Worm (Caenorhabditis elegans) whole organism, late embryonic: ENCODE measurements around the gene K07H8.2.

ENCODE experiments used
- F13H6.1 ChIP-seq: sonication (generic microtip); optimal IDR thresholded peaks from 2 replicates; lab custom pipeline; 2016; ENCODE audit warnings: missing genetic modification characterization, missing compliant biosample characterization
- K02D7.2 ChIP-seq: sonication (generic microtip); optimal IDR thresholded peaks from 2 replicates; lab custom pipeline; 2017; ENCODE audit warnings: mild to moderate bottlenecking, missing genetic modification characterization, missing compliant biosample characterization
- K09A11.1 ChIP-seq: sonication (generic microtip); optimal IDR thresholded peaks from 2 replicates; lab custom pipeline; 2017; ENCODE audit warnings: antibody characterized with exemption, mild to moderate bottlenecking, missing genetic modification characterization, missing compliant biosample characterization; ENCODE audit not compliant: insufficient read depth
- ahr-1 ChIP-seq: sonication (generic microtip); optimal IDR thresholded peaks from 2 replicates; lab custom pipeline; 2016; ENCODE audit warnings: missing genetic modification characterization, missing compliant biosample characterization
- ceh-18 ChIP-seq: sonication (generic microtip); optimal IDR thresholded peaks from 2 replicates; lab custom pipeline; 2016; ENCODE audit warnings: missing genetic modification characterization, missing compliant biosample characterization
- ceh-2 ChIP-seq: sonication (generic microtip); optimal IDR thresholded peaks from 2 replicates; lab custom pipeline; 2016; ENCODE audit warnings: missing genotype, missing genetic modification characterization, missing compliant biosample characterization
- ceh-22 ChIP-seq: sonication (generic microtip); optimal IDR thresholded peaks from 2 replicates; lab custom pipeline; 2017; ENCODE audit warnings: missing biosample characterization, missing genetic modification characterization
- ceh-30 ChIP-seq: fragments of 150-350 bp; optimal IDR thresholded peaks from 2 replicates; lab custom pipeline; 2014; ENCODE audit warnings: missing biosample characterization, missing genetic modification characterization
- ceh-31 ChIP-seq: sonication (generic microtip); optimal IDR thresholded peaks from 2 replicates; lab custom pipeline; 2016; ENCODE audit warnings: missing genetic modification characterization, missing compliant biosample characterization
- ceh-45 ChIP-seq: fragments of 200-800 bp; sonication (Bioruptor generic); IDR thresholded peaks from 2 replicates; pipeline ENCODE4 v1.3.6; 2022; ENCODE audit warnings: missing genetic modification reagents, missing genetic modification characterization, missing compliant biosample characterization
- ceh-48 ChIP-seq: sonication (generic microtip); optimal IDR thresholded peaks from 2 replicates; lab custom pipeline; 2016; ENCODE audit warnings: missing genetic modification characterization, inconsistent platforms, missing compliant biosample characterization
- che-1 ChIP-seq: sonication (generic microtip); optimal IDR thresholded peaks from 2 replicates; lab custom pipeline; 2016; ENCODE audit warnings: mild to moderate bottlenecking, missing genetic modification characterization, missing compliant biosample characterization
- dmd-4 ChIP-seq: sonication (generic microtip); optimal IDR thresholded peaks from 2 replicates; lab custom pipeline; 2016; ENCODE audit warnings: borderline replicate concordance, missing genetic modification characterization, missing compliant biosample characterization
- dve-1 ChIP-seq: sonication (generic microtip); optimal IDR thresholded peaks from 2 replicates; lab custom pipeline; 2017; ENCODE audit warnings: antibody characterized with exemption, mild to moderate bottlenecking, missing genetic modification characterization, missing compliant biosample characterization
- elt-2 ChIP-seq: sonication (generic microtip); optimal IDR thresholded peaks from 2 replicates; lab custom pipeline; 2016; ENCODE audit warnings: missing genetic modification reagents, missing genetic modification characterization, missing compliant biosample characterization
- ets-4 ChIP-seq: sonication (generic microtip); optimal IDR thresholded peaks from 2 replicates; lab custom pipeline; 2016; ENCODE audit warnings: missing genetic modification characterization, missing compliant biosample characterization
- eyg-1 ChIP-seq: sonication (generic microtip); optimal IDR thresholded peaks from 2 replicates; lab custom pipeline; 2016; ENCODE audit warnings: missing genotype, missing genetic modification characterization, missing compliant biosample characterization
- fkh-6 ChIP-seq: sonication (generic microtip); optimal IDR thresholded peaks from 2 replicates; lab custom pipeline; 2016; ENCODE audit warnings: missing genetic modification characterization, missing compliant biosample characterization
- gmeb-2 ChIP-seq: sonication (generic microtip); optimal IDR thresholded peaks from 2 replicates; lab custom pipeline; 2016; ENCODE audit warnings: missing genetic modification characterization, inconsistent platforms, missing compliant biosample characterization
- hlh-8 ChIP-seq: sonication (generic microtip); optimal IDR thresholded peaks from 2 replicates; lab custom pipeline; 2016; ENCODE audit warnings: missing genotype, missing genetic modification characterization, missing compliant biosample characterization
- lim-6 ChIP-seq: sonication (generic microtip); optimal IDR thresholded peaks from 2 replicates; lab custom pipeline; 2016; ENCODE audit warnings: missing genetic modification characterization, missing compliant biosample characterization
- lin-11 ChIP-seq: fragments of 200-800 bp; sonication (Bioruptor generic); optimal IDR thresholded peaks from 2 replicates; lab custom pipeline; 2018; ENCODE audit warnings: mild to moderate bottlenecking, missing genetic modification characterization, missing compliant biosample characterization
- mec-3 ChIP-seq: sonication (generic microtip); optimal IDR thresholded peaks from 2 replicates; lab custom pipeline; 2016; ENCODE audit warnings: borderline replicate concordance, missing genetic modification characterization, missing compliant biosample characterization
- nfya-1 ChIP-seq: sonication (generic microtip); optimal IDR thresholded peaks from 2 replicates; lab custom pipeline; 2017; ENCODE audit warnings: missing genetic modification characterization, mild to moderate bottlenecking, missing compliant biosample characterization, antibody characterized with exemption, moderate library complexity
- nhr-11 ChIP-seq: fragments of 150-350 bp; optimal IDR thresholded peaks from 2 replicates; lab custom pipeline; 2014; ENCODE audit warnings: missing biosample characterization, missing genetic modification characterization
- pha-4 ChIP-seq: fragments of 150-350 bp; optimal IDR thresholded peaks from 2 replicates; lab custom pipeline; 2018; ENCODE audit warnings: missing biosample characterization, missing genetic modification reagents, missing genetic modification characterization
- pqm-1 ChIP-seq: sonication (generic microtip); optimal IDR thresholded peaks from 2 replicates; lab custom pipeline; 2016; ENCODE audit warnings: missing genetic modification characterization, missing compliant biosample characterization
- tbx-2 ChIP-seq: sonication (generic microtip); optimal IDR thresholded peaks from 2 replicates; lab custom pipeline; 2016; ENCODE audit warnings: missing genetic modification characterization, missing compliant biosample characterization
- tbx-7 ChIP-seq: sonication (generic microtip); optimal IDR thresholded peaks from 2 replicates; lab custom pipeline; 2016; ENCODE audit warnings: missing genotype, missing genetic modification characterization, missing compliant biosample characterization
- unc-42 ChIP-seq: sonication (generic microtip); optimal IDR thresholded peaks from 2 replicates; lab custom pipeline; 2016; ENCODE audit warnings: missing genotype, missing genetic modification characterization, missing compliant biosample characterization
- unc-86 ChIP-seq: sonication (generic microtip); optimal IDR thresholded peaks from 2 replicates; lab custom pipeline; 2016; ENCODE audit warnings: missing genetic modification characterization, missing compliant biosample characterization
- zip-5 ChIP-seq: sonication (generic microtip); optimal IDR thresholded peaks from 2 replicates; lab custom pipeline; 2016; ENCODE audit warnings: missing genetic modification characterization, missing compliant biosample characterization
- ztf-16 ChIP-seq: sonication (generic microtip); optimal IDR thresholded peaks from 2 replicates; lab custom pipeline; 2017; ENCODE audit warnings: missing genetic modification characterization, missing compliant biosample characterization

Gene K07H8.2

DNA sequence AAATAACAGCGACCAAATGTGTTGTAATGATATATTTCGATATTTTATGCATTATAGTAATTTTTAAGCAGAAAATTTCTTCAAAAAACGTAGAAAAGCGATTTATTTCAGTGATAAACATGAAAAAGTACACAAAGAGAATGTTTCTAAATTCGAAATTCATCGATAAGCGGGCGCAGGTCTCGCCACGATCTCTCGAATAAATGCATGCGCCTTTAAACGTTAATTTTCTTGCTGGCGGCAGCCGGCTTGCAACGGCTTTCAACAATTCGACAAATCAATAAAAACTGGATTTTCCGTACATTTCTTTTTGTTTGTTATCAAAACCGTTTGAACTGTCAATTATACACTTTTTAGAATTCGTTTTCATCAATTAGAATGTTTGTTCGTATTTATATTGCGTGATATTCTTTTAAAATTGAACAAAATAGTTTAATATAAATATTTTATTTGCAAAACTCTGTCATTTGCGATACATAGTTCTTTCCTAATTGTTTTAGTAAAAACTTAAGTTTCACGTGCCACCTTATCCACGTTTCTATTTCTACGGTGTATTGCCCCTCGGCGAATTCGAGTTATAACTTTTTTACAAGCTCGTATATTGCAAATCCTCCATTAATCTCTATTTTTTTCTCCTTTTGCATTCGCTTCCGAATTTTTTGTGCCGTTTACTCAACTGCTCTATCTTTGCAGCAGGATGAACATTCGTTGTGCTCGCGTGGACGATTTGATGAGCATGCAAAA lies 1.6 kb upstream of the K07H8.2 start, which contains the start of gene daf-31:
Gene daf-31, plus strand, starts transcription at position 694 of the 744 bp plus-strand sequence.
- TF ChIP-seq elt-2 (tag; lab: Kevin White, UChicago) (peak; percentile 41), ceh-31 (tag; lab: Kevin White, UChicago) (peak; percentile 50), ceh-30 (tag; lab: Kevin White, UChicago) (no peak), unc-42 (tag; lab: Kevin White, UChicago) (peak; percentile 63), F13H6.1 (tag; lab: Kevin White, UChicago) (no peak), K02D7.2 (tag; lab: Kevin White, UChicago) (no peak), nfya-1 (tag; lab: Kevin White, UChicago) (peak; percentile 19), ceh-48 (tag; lab: Kevin White, UChicago) (peak; percentile 61), hlh-8 (tag; lab: Kevin White, UChicago) (no peak), dve-1 (tag; lab: Kevin White, UChicago) (peak; percentile 16), ets-4 (no peak), gmeb-2 (tag; lab: Kevin White, UChicago) (no peak)

ce11 chrIV:8294650-8295049 lies 3.3 kb downstream of the K07H8.2 start, which contains the start of gene tbce-1:
TSS of gene tbce-1 (plus strand) at chrIV:8294690.
- TF ChIP-seq nhr-11 (tag; lab: Kevin White, UChicago), result no peak
- no peak for TF ChIP-seq ceh-45 (GFP tag; lab: Robert Waterston, UW)

DNA sequence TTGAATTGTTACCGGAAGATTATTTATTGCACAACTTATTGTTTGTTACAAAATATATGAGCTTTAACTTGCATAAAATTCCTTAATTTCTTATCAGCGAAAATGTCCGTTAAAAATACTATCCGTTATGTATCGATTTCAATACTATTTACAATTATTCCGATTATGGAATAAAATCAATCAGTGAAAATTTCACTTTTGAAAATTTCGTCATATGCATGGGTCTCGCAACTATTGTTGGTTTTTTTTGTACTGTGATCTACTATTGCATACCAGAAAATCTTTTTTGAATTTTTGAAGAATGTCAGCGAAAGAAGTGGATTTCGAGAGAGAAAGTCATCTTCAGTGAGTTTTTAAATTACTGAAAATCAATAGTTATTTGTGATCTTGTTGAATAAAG lies 5.9 kb downstream of the K07H8.2 start, which contains the start of gene nprl-3:
Gene nprl-3, plus strand, starts transcription at position 301 of the 400 bp plus-strand sequence.
- TF ChIP-seq ets-4 (no peak), zip-5 (no peak), ceh-18 (tag; lab: Kevin White, UChicago) (no peak), ztf-16 (no peak), pqm-1 (tag; lab: Kevin White, UChicago) (no peak), lim-6 (no peak), lin-11 (tag; lab: Kevin White, UChicago) (no peak)

- no peak for TF ChIP-seq dve-1 (tag; lab: Kevin White, UChicago)
- no peak for TF ChIP-seq che-1
- no peak for TF ChIP-seq ahr-1 (tag; lab: Kevin White, UChicago)
- TF ChIP-seq tbx-7 (tag; lab: Kevin White, UChicago), result no peak
- TF ChIP-seq K09A11.1 (tag; lab: Kevin White, UChicago), result no peak
- TF ChIP-seq mec-3 (tag; lab: Kevin White, UChicago), result no peak
- no peak for TF ChIP-seq eyg-1 (tag; lab: Kevin White, UChicago)
- TF ChIP-seq ceh-22 (tag; lab: Kevin White, UChicago), result no peak
- TF ChIP-seq zip-5, result no peak
- TF ChIP-seq fkh-6 (tag; lab: Kevin White, UChicago), result no peak
- no peak for TF ChIP-seq tbx-2
- no peak for TF ChIP-seq unc-42 (tag; lab: Kevin White, UChicago)
- no peak for TF ChIP-seq dmd-4 (tag; lab: Kevin White, UChicago)
- no peak for TF ChIP-seq ceh-2 (tag; lab: Kevin White, UChicago)
- no peak for TF ChIP-seq nfya-1 (tag; lab: Kevin White, UChicago)
- no peak for TF ChIP-seq elt-2 (tag; lab: Kevin White, UChicago)
- TF ChIP-seq pha-4 (tag; lab: Kevin White, UChicago), result no peak
- TF ChIP-seq ceh-31 (tag; lab: Kevin White, UChicago), result no peak
- TF ChIP-seq unc-86 (tag; lab: Kevin White, UChicago), result no peak
- no peak for TF ChIP-seq F13H6.1 (tag; lab: Kevin White, UChicago)
- TF ChIP-seq, all 69 proteins: peak for 0
Measured at ce11 chrIV:8299636-8300035, 8.3 kb downstream of the K07H8.2 start, which contains the start of gene F35H10.6. TSS of gene F35H10.6 (plus strand) at chrIV:8299936.
